Worm (Caenorhabditis elegans) whole organism, early embryonic: ENCODE measurements around the gene F22E5.9.
"Not testable (repeated sequence)": the region's sequence is repeated elsewhere in the genome, so short reads cannot be mapped to it uniquely, and the experiment has no call there.

Experiments used
- B0310.2 ChIP-seq: sonication (generic microtip); optimal IDR thresholded peaks from 2 replicates; lab custom pipeline; 2016; ENCODE audit warnings: mild to moderate bottlenecking, missing genetic modification characterization, missing compliant biosample characterization
- F13C5.2 ChIP-seq: sonication (generic microtip); optimal IDR thresholded peaks from 2 replicates; lab custom pipeline; 2017; ENCODE audit warnings: mild to moderate bottlenecking, missing genetic modification characterization, inconsistent platforms, missing compliant biosample characterization
- aly-1 ChIP-seq: sonication (generic microtip); optimal IDR thresholded peaks from 2 replicates; lab custom pipeline; 2016; ENCODE audit warnings: missing genetic modification characterization, missing compliant biosample characterization
- ama-1 ChIP-seq: fragments of 150-350 bp; optimal IDR thresholded peaks from 2 replicates; lab custom pipeline; 2014
- ceh-13 ChIP-seq: fragments of 200-800 bp; sonication (Bioruptor generic); optimal IDR thresholded peaks from 2 replicates; lab custom pipeline; 2018; ENCODE audit warnings: mild to moderate bottlenecking, missing genetic modification characterization, missing compliant biosample characterization
- ceh-36 ChIP-seq: sonication (generic microtip); optimal IDR thresholded peaks from 2 replicates; lab custom pipeline; 2016; ENCODE audit warnings: missing genetic modification characterization, inconsistent platforms, missing compliant biosample characterization
- ets-7 ChIP-seq: sonication (generic microtip); optimal IDR thresholded peaks from 2 replicates; lab custom pipeline; 2016; ENCODE audit warnings: missing genotype, missing genetic modification characterization, missing compliant biosample characterization
- flt-1 ChIP-seq: fragments of 200-800 bp; sonication (Bioruptor generic); IDR thresholded peaks from 2 replicates; pipeline ENCODE4 v1.3.6; 2022; ENCODE audit warnings: missing genetic modification characterization, missing compliant biosample characterization
- hmbx-1 ChIP-seq: sonication (generic microtip); optimal IDR thresholded peaks from 2 replicates; lab custom pipeline; 2016; ENCODE audit warnings: mild to moderate bottlenecking, missing genetic modification characterization, missing compliant biosample characterization
- hmg-4 ChIP-seq: fragments of 200-800 bp; sonication (Bioruptor generic); optimal IDR thresholded peaks from 2 replicates; lab custom pipeline; 2018; ENCODE audit warnings: mild to moderate bottlenecking, missing genetic modification characterization, missing compliant biosample characterization
- hnd-1 ChIP-seq: sonication (generic microtip); optimal IDR thresholded peaks from 2 replicates; lab custom pipeline; 2016; ENCODE audit warnings: missing genetic modification characterization, missing compliant biosample characterization
- pes-1 ChIP-seq: fragments of 200-800 bp; sonication (Bioruptor generic); IDR thresholded peaks from 2 replicates; pipeline ENCODE4 v1.3.6; 2022; ENCODE audit warnings: missing genetic modification reagents, missing genetic modification characterization, missing compliant biosample characterization
- scrt-1 ChIP-seq: fragments of 200-800 bp; sonication (Bioruptor generic); IDR thresholded peaks from 2 replicates; pipeline ENCODE4 v1.3.6; 2022; ENCODE audit warnings: missing genetic modification characterization, missing compliant biosample characterization
- sea-1 ChIP-seq: fragments of 200-800 bp; sonication (Bioruptor generic); conservative IDR thresholded peaks from 2 replicates; pipeline ENCODE4 v1.3.6; 2022; ENCODE audit warnings: missing genetic modification characterization, missing compliant biosample characterization
- tbx-11 ChIP-seq: fragments of 200-800 bp; sonication (Bioruptor generic); IDR thresholded peaks from 2 replicates; pipeline ENCODE4 v1.3.6; 2022; ENCODE audit warnings: missing genetic modification characterization, missing compliant biosample characterization
- tbx-37 ChIP-seq: fragments of 200-800 bp; sonication (Bioruptor generic); conservative IDR thresholded peaks from 2 replicates; pipeline ENCODE4 v1.3.6; 2022; ENCODE audit warnings: missing genetic modification reagents, missing genetic modification characterization, missing compliant biosample characterization
- tra-4 ChIP-seq: sonication (generic microtip); optimal IDR thresholded peaks from 2 replicates; lab custom pipeline; 2017; ENCODE audit warnings: missing genetic modification characterization, missing compliant biosample characterization

Gene F22E5.9

DNA sequence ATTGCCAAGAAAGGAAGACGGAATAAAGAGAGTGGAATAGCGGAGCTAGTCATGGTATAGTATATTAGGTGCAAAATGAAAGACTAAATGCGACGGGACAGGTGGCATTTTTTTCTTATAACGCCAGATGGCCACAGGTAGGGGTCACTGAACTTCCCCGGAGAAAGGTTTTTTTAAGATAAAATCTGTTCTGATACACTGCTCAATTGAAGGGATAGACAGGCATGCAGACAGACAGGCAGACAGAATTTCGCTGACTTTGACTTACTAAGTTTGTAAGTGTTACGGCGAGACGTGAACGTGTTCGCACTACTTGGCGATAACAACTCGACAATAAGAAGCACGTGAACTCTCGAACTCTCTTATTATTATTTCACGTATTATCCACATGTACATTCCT lies 35.3 kb downstream of the F22E5.9 start, which contains the start of the genes F22E5.20 and F22E5.1:
F22E5.20 (minus strand) TSS at position 101 of the 400 bp plus-strand sequence.
F22E5.1 (plus strand) TSS at position 242 of the 400 bp plus-strand sequence.
- TF ChIP-seq hmbx-1; tra-4 (tag; lab: Kevin White, UChicago); aly-1 (tag; lab: Kevin White, UChicago): not testable (repeated sequence)

DNA sequence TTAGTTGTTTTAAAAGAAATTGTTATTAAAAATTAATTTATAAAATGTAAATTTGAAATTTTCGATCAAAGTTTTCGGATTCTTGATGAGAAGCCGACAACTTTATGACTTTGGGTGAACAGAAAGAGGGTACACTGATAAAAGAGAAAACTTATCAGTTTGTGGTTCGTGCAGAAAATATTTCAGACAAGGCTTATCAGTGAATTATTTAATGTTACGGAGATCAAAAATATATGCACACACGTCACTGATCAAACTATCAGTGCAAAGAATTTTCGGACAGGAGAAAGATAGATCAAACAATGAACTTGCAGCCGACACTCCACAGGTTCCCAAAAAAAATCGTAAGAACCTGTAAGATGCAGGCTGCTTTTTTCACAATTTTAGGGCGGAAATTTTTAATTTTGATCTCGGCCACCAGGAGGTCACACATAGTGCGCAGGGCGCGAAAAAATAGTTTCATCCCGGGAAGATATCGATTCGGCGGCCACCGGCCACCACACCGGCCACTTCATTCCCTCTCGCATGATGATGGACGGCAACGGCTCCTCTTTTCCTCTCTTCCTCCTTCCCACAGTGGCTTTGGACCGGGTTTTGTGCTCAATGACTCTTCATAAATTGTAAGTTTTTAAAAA lies 39.5 kb downstream of the F22E5.9 start, which contains the start of gene F22E5.17:
F22E5.17 (plus strand) TSS at position 508 of the 635 bp plus-strand sequence.
- no peak for TF ChIP-seq tbx-37 (GFP tag; lab: Robert Waterston, UW)
- no peak for TF ChIP-seq ets-7
- no peak for TF ChIP-seq ama-1 (lab: Kevin White, UChicago)
- no peak for TF ChIP-seq flt-1 (GFP tag; lab: Robert Waterston, UW)
- no peak for TF ChIP-seq ceh-13 (GFP tag; lab: Kevin White, UChicago)
- TF ChIP-seq aly-1 (tag; lab: Kevin White, UChicago), result no peak
- TF ChIP-seq B0310.2, result no peak

ce11 chrII:2681118-2681517 lies 42.9 kb downstream of the F22E5.9 start, which contains the start of gene F34D6.1:
Gene F34D6.1, minus strand, starts transcription at chrII:2681218.
- TF ChIP-seq ama-1 (lab: Kevin White, UChicago) (no peak), flt-1 (GFP tag; lab: Robert Waterston, UW) (no peak), hmbx-1 (no peak)

DNA sequence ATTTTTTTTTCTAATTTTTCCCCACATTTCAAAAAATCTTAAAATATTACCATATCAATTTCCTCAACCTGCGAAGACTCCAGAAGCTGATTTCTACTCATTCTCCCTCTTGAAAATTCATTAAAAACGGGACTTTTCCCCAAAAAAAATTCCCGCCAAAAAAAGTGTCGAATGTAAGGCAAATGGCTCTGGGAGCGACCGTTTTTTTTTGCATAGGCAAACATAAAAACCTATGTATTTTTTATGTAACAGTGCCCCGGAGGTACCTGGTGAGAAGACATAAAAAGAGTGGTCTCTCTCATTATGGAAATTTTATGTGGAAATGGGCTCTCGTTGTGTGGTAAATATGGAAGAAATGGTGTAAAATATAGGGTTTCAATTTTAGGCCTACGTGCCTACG lies 46.0 kb downstream of the F22E5.9 start, which contains the start of gene ceh-87:
ceh-87 (minus strand) TSS at position 101 of the 400 bp plus-strand sequence.
- no peak for TF ChIP-seq tbx-37 (GFP tag; lab: Robert Waterston, UW)
- no peak for TF ChIP-seq tra-4 (tag; lab: Kevin White, UChicago)
- TF ChIP-seq B0310.2, result no peak
- no peak for TF ChIP-seq tbx-11 (GFP tag; lab: Robert Waterston, UW)
- TF ChIP-seq F13C5.2 (tag; lab: Kevin White, UChicago), result no peak
- no peak for TF ChIP-seq hmg-4 (GFP tag; lab: Kevin White, UChicago)
- TF ChIP-seq ama-1 (lab: Kevin White, UChicago), result no peak
- no peak for TF ChIP-seq flt-1 (GFP tag; lab: Robert Waterston, UW)
- no peak for TF ChIP-seq hmbx-1
- TF ChIP-seq scrt-1 (GFP tag; lab: Robert Waterston, UW), result no peak
- TF ChIP-seq ceh-13 (GFP tag; lab: Kevin White, UChicago), result no peak
- no peak for TF ChIP-seq sea-1
- TF ChIP-seq aly-1 (tag; lab: Kevin White, UChicago), result no peak
- TF ChIP-seq pes-1 (GFP tag; lab: Robert Waterston, UW), result no peak
- no peak for TF ChIP-seq ets-7

DNA sequence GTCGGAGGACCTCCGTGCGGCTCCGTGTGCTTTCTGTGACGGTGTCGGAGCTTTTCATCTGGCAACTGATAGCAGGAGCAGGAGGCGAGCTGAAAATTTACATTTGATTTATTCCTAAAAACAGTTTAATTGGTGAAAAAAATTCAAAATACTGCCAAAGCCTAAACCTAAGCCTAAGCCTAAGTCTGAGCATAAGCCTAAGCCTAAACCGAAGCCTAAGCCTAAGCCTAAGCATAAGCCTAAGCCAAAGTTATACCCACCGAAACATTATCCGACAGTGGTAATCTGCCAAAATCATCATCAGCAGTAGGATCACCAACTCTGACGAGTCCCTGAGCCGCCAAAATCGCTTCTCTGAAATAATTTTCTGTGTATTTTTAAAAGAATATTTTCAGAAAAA lies 46.6 kb downstream of the F22E5.9 start:
- TF ChIP-seq ceh-36 (tag; lab: Kevin White, UChicago), result no peak
- TF ChIP-seq tbx-11 (GFP tag; lab: Robert Waterston, UW), result no peak
- TF ChIP-seq ceh-13 (GFP tag; lab: Kevin White, UChicago), result no peak
- no peak for TF ChIP-seq tra-4 (tag; lab: Kevin White, UChicago)
- TF ChIP-seq F13C5.2 (tag; lab: Kevin White, UChicago), result no peak
- no peak for TF ChIP-seq ets-7
- TF ChIP-seq tbx-37 (GFP tag; lab: Robert Waterston, UW), result no peak
- TF ChIP-seq hnd-1 (tag; lab: Kevin White, UChicago), result no peak
- no peak for TF ChIP-seq ama-1 (lab: Kevin White, UChicago)
- no peak for TF ChIP-seq scrt-1 (GFP tag; lab: Robert Waterston, UW)
- TF ChIP-seq aly-1 (tag; lab: Kevin White, UChicago), result no peak
- no peak for TF ChIP-seq flt-1 (GFP tag; lab: Robert Waterston, UW)

DNA sequence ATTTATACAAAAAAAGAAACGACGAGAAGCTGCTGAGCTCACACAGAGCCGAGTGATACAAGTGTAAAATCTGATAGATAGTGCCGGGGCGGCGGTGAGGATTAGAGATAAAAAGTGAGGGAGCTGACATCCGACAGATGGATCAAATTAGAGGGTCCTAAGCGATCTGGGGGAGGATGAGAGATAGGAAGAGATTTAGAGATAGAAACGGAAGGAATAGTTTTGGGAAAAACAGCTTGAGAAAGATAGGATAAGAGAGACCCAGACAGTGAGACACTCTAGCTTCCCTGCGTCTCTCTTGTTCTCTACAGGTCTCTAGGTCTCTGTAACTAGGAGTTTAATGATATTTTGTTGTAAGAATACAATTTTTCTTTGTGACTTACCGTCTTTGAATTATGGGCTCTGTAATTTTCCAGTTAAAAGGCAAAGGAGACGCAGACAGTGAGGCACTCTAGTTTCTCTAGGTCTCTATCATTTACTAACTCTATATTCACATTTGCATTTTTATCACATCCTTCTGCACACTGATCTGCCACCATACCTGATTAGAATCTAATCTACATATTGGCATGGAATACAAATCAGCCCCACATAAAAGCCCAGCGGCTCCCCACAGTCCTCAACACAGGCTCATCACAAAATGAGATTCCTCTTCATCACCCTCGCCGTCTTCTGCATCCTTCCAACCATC lies 48.9 kb downstream of the F22E5.9 start, which contains the start of the genes sup-9 and nspf-1:
sup-9 (minus strand) TSS at position 43 of the 691 bp plus-strand sequence.
nspf-1 (plus strand) TSS at position 641 of the 691 bp plus-strand sequence.
- no peak for TF ChIP-seq tra-4 (tag; lab: Kevin White, UChicago)
- TF ChIP-seq flt-1 (GFP tag; lab: Robert Waterston, UW), result no peak
- TF ChIP-seq B0310.2, result no peak
- no peak for TF ChIP-seq ceh-13 (GFP tag; lab: Kevin White, UChicago)
- no peak for TF ChIP-seq tbx-11 (GFP tag; lab: Robert Waterston, UW)
- no peak for TF ChIP-seq hmg-4 (GFP tag; lab: Kevin White, UChicago)
- no peak for TF ChIP-seq F13C5.2 (tag; lab: Kevin White, UChicago)
- TF ChIP-seq ama-1 (lab: Kevin White, UChicago), result no peak
- no peak for TF ChIP-seq scrt-1 (GFP tag; lab: Robert Waterston, UW)
- no peak for TF ChIP-seq hmbx-1
- no peak for TF ChIP-seq pes-1 (GFP tag; lab: Robert Waterston, UW)
- TF ChIP-seq tbx-37 (GFP tag; lab: Robert Waterston, UW), result no peak

DNA sequence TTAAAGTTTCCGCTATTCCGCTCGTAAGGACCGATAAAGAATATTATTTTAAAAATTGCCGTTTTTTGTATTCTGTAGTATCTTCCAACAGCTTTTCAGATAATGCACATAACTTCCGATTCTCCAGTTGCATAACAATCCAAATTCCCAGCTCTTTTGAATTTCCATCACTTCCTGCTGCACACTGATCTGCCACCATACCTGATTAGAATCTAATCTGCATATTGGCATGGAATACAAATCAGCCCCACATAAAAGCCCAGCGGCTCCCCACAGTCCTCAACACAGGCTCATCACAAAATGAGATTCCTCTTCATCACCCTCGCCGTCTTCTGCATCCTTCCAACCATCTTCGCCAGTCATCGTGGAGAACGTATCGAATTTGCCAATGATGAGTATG lies 50.4 kb downstream of the F22E5.9 start, which contains the start of gene nspf-2:
nspf-2 (plus strand) TSS at position 301 of the 400 bp plus-strand sequence.
- TF ChIP-seq tbx-37 (GFP tag; lab: Robert Waterston, UW); hmbx-1; ceh-36 (tag; lab: Kevin White, UChicago): not testable (repeated sequence)
